Worm (Caenorhabditis elegans) whole organism, midembryonic: Measurements from ENCODE around the gene F11C7.2.

Source experiments
- T22C8.4 ChIP-seq: fragments of 200-800 bp; sonication (Bioruptor generic); IDR thresholded peaks from 2 replicates; pipeline ENCODE4 v1.3.6; 2022; ENCODE audit warnings: missing genetic modification characterization, missing compliant biosample characterization
- cog-1 ChIP-seq: sonication (generic microtip); optimal IDR thresholded peaks from 2 replicates; lab custom pipeline; 2016; ENCODE audit warnings: missing genetic modification characterization, missing compliant biosample characterization
- flt-1 ChIP-seq: fragments of 200-800 bp; sonication (Bioruptor generic); IDR thresholded peaks from 2 replicates; pipeline ENCODE4 v1.3.6; 2022; ENCODE audit warnings: missing genetic modification characterization, missing compliant biosample characterization
- klf-2 ChIP-seq: fragments of 200-800 bp; sonication (Bioruptor generic); conservative IDR thresholded peaks from 2 replicates; pipeline ENCODE4 v1.3.6; 2022; ENCODE audit warnings: missing genetic modification reagents, missing genetic modification characterization, missing compliant biosample characterization
- med-1 ChIP-seq: sonication (generic microtip); optimal IDR thresholded peaks from 2 replicates; lab custom pipeline; 2017; ENCODE audit warnings: missing genetic modification characterization, mild to moderate bottlenecking, missing compliant biosample characterization, antibody characterized with exemption, missing genetic modification reagents; ENCODE audit not compliant: insufficient read depth
- ref-1 ChIP-seq: fragments of 200-800 bp; sonication (Bioruptor generic); conservative IDR thresholded peaks from 2 replicates; pipeline ENCODE4 v1.3.6; 2022; ENCODE audit warnings: missing genetic modification reagents, missing genetic modification characterization, missing compliant biosample characterization
- tab-1 ChIP-seq: fragments of 200-800 bp; sonication (Bioruptor generic); IDR thresholded peaks from 2 replicates; pipeline ENCODE4 v1.3.6; 2022; ENCODE audit warnings: missing genetic modification characterization, missing compliant biosample characterization
- ztf-23 ChIP-seq: fragments of 200-800 bp; sonication (Bioruptor generic); IDR thresholded peaks from 2 replicates; pipeline ENCODE4 v1.3.6; 2022; ENCODE audit warnings: missing genetic modification reagents, missing genetic modification characterization, missing compliant biosample characterization
- ztf-29 ChIP-seq: fragments of 200-800 bp; sonication (Bioruptor generic); IDR thresholded peaks from 2 replicates; pipeline ENCODE4 v1.3.6; 2022; ENCODE audit warnings: missing genetic modification reagents, missing genetic modification characterization, missing compliant biosample characterization

The F11C7.2 gene

DNA sequence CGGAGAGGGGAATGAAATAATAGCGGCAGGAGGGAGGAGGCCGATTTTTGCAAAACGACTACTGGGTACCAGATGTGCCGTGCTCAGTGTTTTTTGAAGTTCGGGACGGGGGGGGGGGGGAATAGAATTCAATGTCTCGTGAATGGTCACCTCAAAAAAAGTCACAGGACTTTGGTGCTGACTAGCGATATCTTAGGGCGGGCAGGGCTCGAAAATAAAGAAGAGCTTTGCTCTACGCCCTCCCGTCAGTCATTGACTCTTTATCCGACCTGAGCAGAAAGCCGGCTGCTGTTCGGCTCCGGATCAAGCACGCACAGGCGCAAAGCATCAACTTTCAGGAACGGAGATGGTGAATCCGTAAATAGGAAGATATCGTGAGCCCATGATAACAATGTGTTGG, 6.1 kb upstream of the F11C7.2 start:
- TF ChIP-seq ref-1 (no peak), T22C8.4 (GFP tag; lab: Robert Waterston, UW) (no peak), tab-1 (GFP tag; lab: Robert Waterston, UW) (no peak), ztf-23 (GFP tag; lab: Robert Waterston, UW) (no peak), klf-2 (GFP tag; lab: Robert Waterston, UW) (no peak), flt-1 (no peak), cog-1 (tag; lab: Kevin White, UChicago) (no peak), ztf-29 (no peak), med-1 (GFP tag; lab: Kevin White, UChicago) (no peak)

DNA sequence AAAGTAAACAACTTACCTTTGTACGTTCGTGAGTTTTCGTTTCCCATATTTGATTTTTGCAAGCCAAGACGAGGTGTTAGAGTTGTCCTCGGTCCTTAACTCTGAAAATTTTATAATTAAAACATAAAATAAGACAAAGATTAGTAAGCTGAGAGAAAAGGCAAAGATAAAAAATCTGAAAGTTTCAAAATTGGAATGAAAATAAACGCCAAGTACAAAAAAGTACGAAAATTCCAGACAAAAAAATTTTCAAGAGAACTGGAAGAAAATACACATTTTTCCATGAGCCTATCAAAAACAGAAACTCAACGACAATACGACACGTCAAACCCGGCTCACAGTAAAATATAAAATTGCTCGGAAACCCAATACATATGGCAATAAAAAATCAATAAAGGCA, 5.1 kb upstream of the F11C7.2 start, which contains the start of gene F10D7.5:
TSS of gene F10D7.5 (minus strand) at position 101 of the 400 bp plus-strand sequence.
- no peak for TF ChIP-seq T22C8.4 (GFP tag; lab: Robert Waterston, UW)
- no peak for TF ChIP-seq ref-1
- TF ChIP-seq flt-1: no peak
- no peak for TF ChIP-seq ztf-29
- no peak for TF ChIP-seq med-1 (GFP tag; lab: Kevin White, UChicago)
- no peak for TF ChIP-seq ztf-23 (GFP tag; lab: Robert Waterston, UW)
- no peak for TF ChIP-seq tab-1 (GFP tag; lab: Robert Waterston, UW)
- no peak for TF ChIP-seq cog-1 (tag; lab: Kevin White, UChicago)
- no peak for TF ChIP-seq klf-2 (GFP tag; lab: Robert Waterston, UW)

DNA sequence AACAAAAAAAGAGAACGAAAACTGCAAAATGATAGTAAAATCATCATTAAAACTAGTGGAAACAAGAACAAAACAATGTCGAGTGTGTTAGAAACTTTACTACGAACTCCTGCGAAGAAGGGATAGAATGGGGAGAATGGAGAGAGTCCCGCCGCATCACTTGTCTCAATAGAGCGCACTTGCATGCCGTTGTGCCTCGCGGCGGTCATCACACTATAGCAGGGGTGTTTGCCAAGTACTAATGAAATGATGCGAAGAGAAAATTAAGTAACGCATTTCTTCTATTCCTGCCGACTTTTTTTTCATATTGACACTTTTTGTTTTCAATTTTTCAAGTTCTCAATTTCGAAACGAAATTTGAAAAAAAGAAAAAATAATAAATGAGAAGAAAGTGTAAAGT, 4.4 kb upstream of the F11C7.2 start:
- no peak for TF ChIP-seq tab-1 (GFP tag; lab: Robert Waterston, UW)
- no peak for TF ChIP-seq T22C8.4 (GFP tag; lab: Robert Waterston, UW)
- no peak for TF ChIP-seq ref-1
- peak; percentile 39 for TF ChIP-seq cog-1 (tag; lab: Kevin White, UChicago)
- TF ChIP-seq ztf-23 (GFP tag; lab: Robert Waterston, UW): no peak
- TF ChIP-seq med-1 (GFP tag; lab: Kevin White, UChicago): no peak

DNA sequence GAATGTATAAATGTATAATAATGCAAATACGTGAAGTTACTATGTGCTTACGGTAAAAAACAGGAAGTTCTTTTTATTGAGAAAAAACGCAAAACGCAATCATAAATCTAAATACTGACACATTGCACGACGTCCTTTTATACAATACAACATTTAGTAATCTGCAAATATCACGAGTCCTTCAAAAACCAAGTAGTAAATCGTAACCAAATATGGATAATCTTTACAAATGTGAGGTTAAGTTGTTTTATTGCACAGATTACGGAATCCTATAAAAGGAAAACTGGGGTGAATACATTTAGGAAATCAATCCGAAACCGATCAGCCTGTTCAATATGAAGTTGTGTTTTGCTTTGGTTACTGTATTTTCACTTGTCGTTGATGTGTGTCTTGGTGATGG, 1.7 kb downstream of the F11C7.2 start, which contains the start of gene F11C7.7:
TSS of gene F11C7.7 (plus strand) at position 301 of the 400 bp plus-strand sequence.
- no peak for TF ChIP-seq klf-2 (GFP tag; lab: Robert Waterston, UW)
- no peak for TF ChIP-seq ref-1
- no peak for TF ChIP-seq med-1 (GFP tag; lab: Kevin White, UChicago)
- no peak for TF ChIP-seq tab-1 (GFP tag; lab: Robert Waterston, UW)
- no peak for TF ChIP-seq T22C8.4 (GFP tag; lab: Robert Waterston, UW)
- TF ChIP-seq ztf-29: no peak
- TF ChIP-seq cog-1 (tag; lab: Kevin White, UChicago): no peak
- TF ChIP-seq ztf-23 (GFP tag; lab: Robert Waterston, UW): no peak
- no peak for TF ChIP-seq flt-1

DNA sequence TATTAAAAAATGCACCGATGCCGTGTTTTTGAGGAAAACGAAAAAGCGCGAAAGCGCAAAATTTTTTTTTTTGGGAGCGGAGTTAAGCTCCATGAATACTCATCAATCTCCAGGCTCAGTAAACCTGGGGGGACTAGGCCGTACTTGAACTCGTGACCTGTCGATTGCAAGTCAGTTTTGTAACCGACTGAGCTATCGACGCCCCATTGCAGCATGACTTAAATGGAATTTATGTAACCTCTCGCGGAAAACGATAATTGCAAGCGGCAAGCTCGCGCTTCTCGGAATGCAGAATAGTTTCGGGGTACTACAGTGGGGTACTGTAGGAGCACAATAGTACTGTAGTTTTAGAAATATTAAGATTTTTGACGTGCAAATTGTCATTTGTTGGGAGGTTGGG, 3.8 kb downstream of the F11C7.2 start:
- TF ChIP-seq flt-1 (no peak), med-1 (GFP tag; lab: Kevin White, UChicago) (no peak), cog-1 (tag; lab: Kevin White, UChicago) (no peak), ref-1 (no peak), ztf-23 (GFP tag; lab: Robert Waterston, UW) (no peak), tab-1 (GFP tag; lab: Robert Waterston, UW) (no peak), ztf-29 (no peak), T22C8.4 (GFP tag; lab: Robert Waterston, UW) (no peak), klf-2 (GFP tag; lab: Robert Waterston, UW) (no peak)

DNA sequence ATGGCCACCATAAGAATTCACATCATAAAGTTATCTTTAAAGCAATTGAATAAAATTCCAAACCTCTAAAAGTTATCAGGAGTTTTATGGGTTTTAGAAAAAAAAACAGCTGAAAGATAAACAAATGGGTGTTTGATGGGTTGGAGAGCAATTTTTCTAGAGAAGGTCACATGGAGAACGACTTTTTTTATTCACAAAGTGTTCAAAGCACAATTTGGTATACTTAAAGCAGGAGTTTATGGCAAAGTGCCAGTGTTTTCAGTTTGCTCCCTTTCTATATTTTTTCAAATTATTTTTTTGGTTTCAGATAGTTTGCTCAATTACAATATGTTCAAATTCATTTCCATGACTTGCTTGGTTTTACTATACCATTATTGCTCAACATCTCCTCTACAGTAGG, 4.7 kb downstream of the F11C7.2 start, which contains the start of gene F11C7.6:
TSS of gene F11C7.6 (plus strand) at position 301 of the 400 bp plus-strand sequence.
- TF ChIP-seq klf-2 (GFP tag; lab: Robert Waterston, UW) (no peak), ztf-29 (no peak), cog-1 (tag; lab: Kevin White, UChicago) (no peak), ref-1 (no peak), tab-1 (GFP tag; lab: Robert Waterston, UW) (no peak), T22C8.4 (GFP tag; lab: Robert Waterston, UW) (no peak), med-1 (GFP tag; lab: Kevin White, UChicago) (no peak), ztf-23 (GFP tag; lab: Robert Waterston, UW) (no peak)

DNA sequence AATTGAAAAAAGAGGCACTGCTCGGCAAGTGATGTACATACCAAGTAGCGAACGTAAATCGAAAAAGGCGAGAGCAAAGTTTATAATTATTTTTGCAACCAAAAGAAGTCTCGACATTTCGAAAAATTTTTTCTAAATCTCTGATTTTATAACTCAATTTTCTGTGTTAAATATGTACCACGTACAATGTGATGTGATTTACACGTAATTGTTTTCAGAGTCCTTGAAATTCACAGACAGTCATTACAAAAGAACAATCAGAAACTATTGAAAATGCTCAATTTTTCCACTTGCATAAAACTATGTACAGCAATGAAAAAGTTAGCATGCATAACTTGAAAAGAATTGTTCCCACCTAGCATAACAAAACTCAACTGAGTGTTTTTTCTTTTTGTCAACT, 6.4 kb downstream of the F11C7.2 start:
- no peak for TF ChIP-seq T22C8.4 (GFP tag; lab: Robert Waterston, UW)
- TF ChIP-seq klf-2 (GFP tag; lab: Robert Waterston, UW): no peak
- TF ChIP-seq ref-1: no peak
- TF ChIP-seq ztf-29: no peak
- no peak for TF ChIP-seq tab-1 (GFP tag; lab: Robert Waterston, UW)
- TF ChIP-seq ztf-23 (GFP tag; lab: Robert Waterston, UW): no peak
- TF ChIP-seq flt-1: no peak
- TF ChIP-seq med-1 (GFP tag; lab: Kevin White, UChicago): no peak

DNA sequence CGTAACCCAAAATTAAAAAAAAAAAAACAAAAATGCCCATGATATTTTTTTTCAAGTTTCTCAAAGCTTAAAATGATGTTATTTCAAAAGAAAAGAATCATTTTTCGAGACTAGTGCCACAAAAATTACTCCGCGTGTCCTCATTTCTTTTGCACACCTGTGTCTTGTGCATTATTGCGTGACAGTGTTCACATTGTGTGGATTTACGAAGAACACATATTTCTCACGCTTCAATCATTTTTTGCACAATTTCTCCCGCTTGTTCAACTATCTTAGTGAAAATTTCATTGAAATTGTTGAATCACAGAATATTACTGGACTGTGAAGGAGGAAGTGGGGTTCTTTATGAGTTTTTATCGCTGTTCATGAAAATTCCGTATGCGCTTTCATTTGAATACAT, 12.2 kb downstream of the F11C7.2 start:
- TF ChIP-seq klf-2 (GFP tag; lab: Robert Waterston, UW) (no peak), ref-1 (no peak), flt-1 (no peak), ztf-23 (GFP tag; lab: Robert Waterston, UW) (no peak), cog-1 (tag; lab: Kevin White, UChicago) (no peak), ztf-29 (no peak), T22C8.4 (GFP tag; lab: Robert Waterston, UW) (no peak), tab-1 (GFP tag; lab: Robert Waterston, UW) (no peak), med-1 (GFP tag; lab: Kevin White, UChicago) (no peak)

DNA sequence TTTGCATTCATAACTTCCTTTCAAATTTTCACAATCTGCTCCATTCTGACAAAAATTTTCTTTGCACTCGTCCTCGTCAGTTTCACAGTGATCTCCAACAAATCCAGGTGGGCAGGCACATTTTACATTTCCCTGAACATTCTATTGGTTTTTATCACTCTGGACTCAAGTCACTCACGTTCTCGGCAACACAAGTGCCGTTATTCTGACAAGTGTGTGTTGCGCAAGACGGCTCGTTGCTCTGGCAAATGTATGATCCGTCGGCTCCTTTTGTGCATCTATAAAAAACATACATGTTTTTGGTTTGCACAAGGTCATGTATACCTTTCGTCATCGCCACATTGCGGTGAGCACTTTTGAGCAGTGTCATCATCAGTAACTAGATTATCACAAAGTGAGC, 16.0 kb downstream of the F11C7.2 start:
- TF ChIP-seq med-1 (GFP tag; lab: Kevin White, UChicago) (no peak), ztf-29 (no peak), flt-1 (no peak), ztf-23 (GFP tag; lab: Robert Waterston, UW) (no peak), cog-1 (tag; lab: Kevin White, UChicago) (no peak), T22C8.4 (GFP tag; lab: Robert Waterston, UW) (no peak), tab-1 (GFP tag; lab: Robert Waterston, UW) (no peak), klf-2 (GFP tag; lab: Robert Waterston, UW) (no peak)
